Fruit fly (Drosophila melanogaster) whole organism, prepupa: ENCODE data around the gene CG17959.

Source experiments
- Blimp-1 ChIP-seq: fragments of 200-800 bp; sonication (Bioruptor generic); optimal IDR thresholded peaks from 3 replicates; lab custom pipeline; 2017; ENCODE audit warnings: missing biosample characterization, missing genetic modification characterization, mild to moderate bottlenecking, moderate library complexity, missing genetic modification reagents
- CG10631 ChIP-seq: fragments of 200-800 bp; sonication (Bioruptor generic); optimal IDR thresholded peaks from 2 replicates; lab custom pipeline; 2016; ENCODE audit warnings: missing biosample characterization, missing genetic modification characterization
- CG10669 ChIP-seq: fragments of 200-800 bp; sonication (Bioruptor generic); optimal IDR thresholded peaks from 3 replicates; lab custom pipeline; 2018; ENCODE audit warnings: missing biosample characterization, mild to moderate bottlenecking, missing genetic modification characterization, moderate library complexity
- CG11294 ChIP-seq: fragments of 200-800 bp; sonication (Bioruptor generic); IDR thresholded peaks from 2 replicates; pipeline ENCODE4 v1.3.6; 2022; ENCODE audit warnings: missing biosample characterization, missing genetic modification characterization
- CG11762 ChIP-seq: fragments of 200-800 bp; sonication (Bioruptor generic); optimal IDR thresholded peaks from 3 replicates; lab custom pipeline; 2016; ENCODE audit warnings: missing biosample characterization, missing genetic modification characterization; ENCODE audit not compliant: insufficient read depth
- CG11902 ChIP-seq: fragments of 200-800 bp; sonication (Bioruptor generic); optimal IDR thresholded peaks from 3 replicates; lab custom pipeline; 2016; ENCODE audit warnings: missing biosample characterization, missing genetic modification characterization
- CG15336 ChIP-seq: fragments of 200-800 bp; sonication (Bioruptor generic); IDR thresholded peaks from 2 replicates; pipeline ENCODE4 v1.3.6; 2022; ENCODE audit warnings: missing biosample characterization, missing genetic modification characterization
- CG1621 ChIP-seq: fragments of 200-800 bp; sonication (Bioruptor generic); optimal IDR thresholded peaks from 3 replicates; lab custom pipeline; 2018; ENCODE audit warnings: missing biosample characterization, mild to moderate bottlenecking, missing genetic modification characterization
- CG16779 ChIP-seq: fragments of 200-800 bp; sonication (Bioruptor generic); optimal IDR thresholded peaks from 3 replicates; lab custom pipeline; 2017; ENCODE audit warnings: missing biosample characterization, mild to moderate bottlenecking, missing genetic modification characterization
- CG3032 ChIP-seq: fragments of 200-800 bp; optimal IDR thresholded peaks from 2 replicates; lab custom pipeline; 2019; ENCODE audit warnings: missing biosample characterization, mild to moderate bottlenecking, missing genetic modification characterization, moderate library complexity
- CG31627 ChIP-seq: fragments of 200-800 bp; sonication (Bioruptor generic); optimal IDR thresholded peaks from 3 replicates; lab custom pipeline; 2016; ENCODE audit warnings: missing biosample characterization, missing genetic modification characterization
- CG32006 ChIP-seq: fragments of 200-800 bp; sonication (Bioruptor generic); optimal IDR thresholded peaks from 3 replicates; lab custom pipeline; 2017; ENCODE audit warnings: missing biosample characterization, mild to moderate bottlenecking, missing genetic modification characterization
- CG34406 ChIP-seq: fragments of 200-800 bp; sonication (Bioruptor generic); optimal IDR thresholded peaks from 3 replicates; lab custom pipeline; 2016; ENCODE audit warnings: missing biosample characterization, missing genetic modification characterization
- CG3919 ChIP-seq: fragments of 200-800 bp; sonication (Bioruptor generic); optimal IDR thresholded peaks from 3 replicates; lab custom pipeline; 2016; ENCODE audit warnings: missing biosample characterization, missing genetic modification characterization
- CG4318 ChIP-seq: fragments of 200-800 bp; sonication (Bioruptor generic); optimal IDR thresholded peaks from 3 replicates; lab custom pipeline; 2017; ENCODE audit warnings: missing biosample characterization, mild to moderate bottlenecking, missing genetic modification characterization
- CG6276 ChIP-seq: fragments of 200-800 bp; sonication (Bioruptor generic); optimal IDR thresholded peaks from 2 replicates; lab custom pipeline; 2017; ENCODE audit warnings: missing biosample characterization, mild to moderate bottlenecking, missing genetic modification characterization
- CG6792 ChIP-seq: fragments of 200-800 bp; sonication (Bioruptor generic); optimal IDR thresholded peaks from 3 replicates; lab custom pipeline; 2016; ENCODE audit warnings: missing biosample characterization, missing genetic modification characterization
- CG6808 ChIP-seq: fragments of 200-800 bp; sonication (Bioruptor generic); optimal IDR thresholded peaks from 3 replicates; lab custom pipeline; 2017; ENCODE audit warnings: missing biosample characterization, missing genetic modification characterization, mild to moderate bottlenecking, moderate library complexity, missing genetic modification reagents
- CG6854 ChIP-seq: fragments of 200-800 bp; sonication (Bioruptor generic); optimal IDR thresholded peaks from 2 replicates; lab custom pipeline; 2017; ENCODE audit warnings: missing biosample characterization, mild to moderate bottlenecking, missing genetic modification characterization
- CG8119 ChIP-seq: fragments of 200-800 bp; sonication (Bioruptor generic); IDR thresholded peaks from 3 replicates; pipeline ENCODE4 v1.3.6; 2022; ENCODE audit warnings: missing biosample characterization, missing genetic modification characterization
- CG8632 ChIP-seq: fragments of 200-800 bp; sonication (Bioruptor generic); optimal IDR thresholded peaks from 3 replicates; lab custom pipeline; 2016; ENCODE audit warnings: missing biosample characterization, missing genetic modification characterization
- CG9139 ChIP-seq: fragments of 200-800 bp; sonication (Bioruptor generic); optimal IDR thresholded peaks from 3 replicates; lab custom pipeline; 2017; ENCODE audit warnings: missing biosample characterization, mild to moderate bottlenecking, missing genetic modification characterization
- Eip75B ChIP-seq: fragments of 200-800 bp; sonication (Bioruptor generic); optimal IDR thresholded peaks from 3 replicates; lab custom pipeline; 2016; ENCODE audit warnings: missing biosample characterization, missing genetic modification characterization
- Eip78C ChIP-seq: fragments of 200-800 bp; sonication (Bioruptor generic); peaks from one replicate; lab custom pipeline; 2016; ENCODE audit warnings: missing biosample characterization, missing genetic modification characterization
- Eip93F ChIP-seq: fragments of 200-800 bp; sonication (Bioruptor generic); optimal IDR thresholded peaks from 2 replicates; lab custom pipeline; 2016; ENCODE audit warnings: missing biosample characterization, mild to moderate bottlenecking, missing genetic modification characterization
- Ets21C ChIP-seq: fragments of 200-800 bp; sonication (Bioruptor generic); optimal IDR thresholded peaks from 3 replicates; lab custom pipeline; 2016; ENCODE audit warnings: missing biosample characterization, missing genetic modification characterization
- Gug ChIP-seq: fragments of 200-800 bp; sonication (Bioruptor generic); IDR thresholded peaks from 2 replicates; pipeline ENCODE4 v1.3.6; 2022; ENCODE audit warnings: missing biosample characterization, missing genetic modification characterization
- Hr38 ChIP-seq: sonication (Bioruptor generic); optimal IDR thresholded peaks from 2 replicates; lab custom pipeline; 2016; ENCODE audit warnings: missing biosample characterization, missing genetic modification characterization
- Hr39 ChIP-seq: fragments of 200-800 bp; sonication (Bioruptor generic); optimal IDR thresholded peaks from 2 replicates; lab custom pipeline; 2016; ENCODE audit warnings: missing biosample characterization, missing genetic modification characterization
- Lpt ChIP-seq: fragments of 200-800 bp; sonication (Bioruptor generic); optimal IDR thresholded peaks from 3 replicates; lab custom pipeline; 2016; ENCODE audit warnings: missing biosample characterization, missing genetic modification characterization
- Met ChIP-seq: fragments of 200-800 bp; sonication (Bioruptor generic); optimal IDR thresholded peaks from 3 replicates; lab custom pipeline; 2016; ENCODE audit warnings: missing biosample characterization, missing genetic modification characterization
- Smox ChIP-seq: fragments of 200-800 bp; sonication (Bioruptor generic); optimal IDR thresholded peaks from 3 replicates; lab custom pipeline; 2016; ENCODE audit warnings: missing biosample characterization, missing genetic modification characterization
- Sox102F ChIP-seq: fragments of 200-800 bp; sonication (Bioruptor generic); optimal IDR thresholded peaks from 2 replicates; lab custom pipeline; 2016; ENCODE audit warnings: missing biosample characterization, mild to moderate bottlenecking, missing genetic modification characterization
- Sox14 ChIP-seq: fragments of 200-800 bp; sonication (Bioruptor generic); optimal IDR thresholded peaks from 3 replicates; lab custom pipeline; 2016; ENCODE audit warnings: missing biosample characterization, missing genetic modification characterization
- acj6 ChIP-seq: fragments of 200-800 bp; sonication (Bioruptor generic); optimal IDR thresholded peaks from 3 replicates; lab custom pipeline; 2016; ENCODE audit warnings: missing biosample characterization, missing genetic modification characterization
- dac ChIP-seq: fragments of 200-800 bp; sonication (Bioruptor generic); optimal IDR thresholded peaks from 2 replicates; lab custom pipeline; 2017; ENCODE audit warnings: missing biosample characterization, mild to moderate bottlenecking, missing genetic modification characterization
- dsx ChIP-seq: fragments of 200-800 bp; optimal IDR thresholded peaks from 3 replicates; lab custom pipeline; 2019; ENCODE audit warnings: missing biosample characterization, mild to moderate bottlenecking, missing genetic modification characterization, moderate library complexity; ENCODE audit not compliant: poor library complexity, severe bottlenecking
- eg ChIP-seq: fragments of 200-800 bp; sonication (Bioruptor generic); IDR thresholded peaks from 3 replicates; pipeline ENCODE4 v1.3.6; 2022; ENCODE audit warnings: missing biosample characterization, missing genetic modification characterization
- fd59A ChIP-seq: fragments of 200-800 bp; sonication (Bioruptor generic); optimal IDR thresholded peaks from 2 replicates; lab custom pipeline; 2017; ENCODE audit warnings: missing biosample characterization, mild to moderate bottlenecking, missing genetic modification characterization, missing genetic modification reagents
- fd85E ChIP-seq: fragments of 200-800 bp; sonication (Bioruptor generic); optimal IDR thresholded peaks from 3 replicates; lab custom pipeline; 2016; ENCODE audit warnings: missing biosample characterization, missing genetic modification characterization
- fkh ChIP-seq: fragments of 200-800 bp; sonication (Bioruptor generic); optimal IDR thresholded peaks from 3 replicates; lab custom pipeline; 2017; ENCODE audit warnings: missing biosample characterization, mild to moderate bottlenecking, missing genetic modification characterization, moderate library complexity
- lz ChIP-seq: fragments of 200-800 bp; sonication (Bioruptor generic); optimal IDR thresholded peaks from 3 replicates; lab custom pipeline; 2016; ENCODE audit warnings: missing biosample characterization, missing genetic modification characterization
- net ChIP-seq: fragments of 200-800 bp; sonication (Bioruptor generic); optimal IDR thresholded peaks from 3 replicates; lab custom pipeline; 2016; ENCODE audit warnings: missing biosample characterization, missing genetic modification characterization
- pdm3 ChIP-seq: fragments of 200-800 bp; sonication (Bioruptor generic); optimal IDR thresholded peaks from 3 replicates; lab custom pipeline; 2016; ENCODE audit warnings: missing biosample characterization, missing genetic modification characterization
- salr ChIP-seq, 2 experiments: fragments of 200-800 bp; sonication (Bioruptor generic); optimal IDR thresholded peaks; 3 replicates each; lab custom pipeline; 2016 to 2018; ENCODE audit warnings: missing biosample characterization in 2 of 2, missing genetic modification characterization in 2 of 2, mild to moderate bottlenecking in 1 of 2
- spab ChIP-seq: fragments of 200-800 bp; sonication (Bioruptor generic); optimal IDR thresholded peaks from 2 replicates; lab custom pipeline; 2017; ENCODE audit warnings: missing biosample characterization, mild to moderate bottlenecking, missing genetic modification characterization, missing genetic modification reagents
- svp ChIP-seq: fragments of 200-800 bp; sonication (Bioruptor generic); peaks from one replicate; lab custom pipeline; 2016; ENCODE audit warnings: missing biosample characterization, missing genetic modification characterization
- topi ChIP-seq: fragments of 200-800 bp; sonication (Bioruptor generic); optimal IDR thresholded peaks from 3 replicates; lab custom pipeline; 2016; ENCODE audit warnings: missing biosample characterization, missing genetic modification characterization
- vri ChIP-seq: fragments of 200-800 bp; sonication (Bioruptor generic); optimal IDR thresholded peaks from 3 replicates; lab custom pipeline; 2016; ENCODE audit warnings: missing biosample characterization, mild to moderate bottlenecking, missing genetic modification characterization

The CG17959 gene

DNA sequence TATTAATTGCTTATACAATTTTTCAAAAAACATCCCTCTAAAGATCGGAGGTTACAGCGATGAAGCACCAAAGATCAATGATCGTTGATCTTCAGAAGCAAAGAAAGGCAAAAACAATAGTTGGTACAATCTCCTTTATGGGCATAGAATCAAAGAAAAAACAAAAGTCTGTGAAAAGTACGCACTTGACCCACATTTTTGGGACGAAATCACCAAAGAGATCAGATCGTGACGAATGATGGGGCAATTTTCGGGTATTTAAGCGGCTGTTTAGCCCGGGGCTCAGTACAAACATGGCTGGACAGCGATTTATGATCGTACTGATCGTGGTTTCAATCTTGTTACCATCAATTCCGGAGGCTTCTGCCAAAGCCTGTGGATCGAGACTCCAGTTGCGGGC lies at the start of gene CG17959:
TSS of gene CG17959 (plus strand) at position 301 of the 400 bp plus-strand sequence.
- TF ChIP-seq CG31627 (no peak), dsx (GFP tag; lab: Kevin White, UChicago) (no peak), Met (GFP tag; lab: Kevin White, UChicago) (no peak), CG6792 (no peak), pdm3 (GFP tag; lab: Kevin White, UChicago) (no peak), Blimp-1 (no peak)

DNA sequence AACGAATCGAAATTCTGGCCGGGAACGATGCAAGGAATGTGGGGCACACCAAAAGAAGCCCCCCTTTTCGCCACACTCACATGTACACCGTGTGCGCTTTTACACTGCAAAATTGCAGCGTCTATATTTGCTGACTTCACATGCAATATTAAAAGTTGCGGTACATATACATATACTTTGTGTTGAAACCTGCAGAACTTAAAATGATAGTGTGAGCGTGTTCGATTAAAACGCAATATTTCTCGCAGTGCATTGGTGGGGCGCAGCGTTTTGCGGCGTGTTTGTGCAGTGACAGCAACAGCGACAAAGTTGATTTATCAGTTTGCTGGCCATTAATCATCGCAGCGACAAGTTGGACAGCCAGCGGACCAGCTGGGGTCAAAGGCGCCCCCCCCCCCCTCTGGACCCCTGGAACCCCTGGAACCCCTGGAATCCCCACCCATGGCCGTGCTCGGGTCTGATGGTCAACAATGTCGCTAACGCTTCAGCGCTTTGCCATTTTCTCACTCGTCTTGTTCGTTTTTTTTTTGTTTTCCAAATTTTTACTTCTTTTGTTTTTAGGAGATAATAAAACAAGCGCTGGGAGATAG lies 39.7 kb upstream of the CG17959 start:
- TF ChIP-seq lz = peak; percentile 33
- TF ChIP-seq Smox (GFP tag; lab: Kevin White, UChicago) = peak; percentile 26
- no peak for TF ChIP-seq vri (GFP tag; lab: Kevin White, UChicago)
- peak; percentile 10 for TF ChIP-seq CG32006
- TF ChIP-seq Ets21C (GFP tag; lab: Kevin White, UChicago) = peak; percentile 20
- TF ChIP-seq CG11762 (GFP tag; lab: Kevin White, UChicago) = no peak
- peak; percentile 36 for TF ChIP-seq pdm3 (GFP tag; lab: Kevin White, UChicago)
- no peak for TF ChIP-seq Eip93F (GFP tag; lab: Kevin White, UChicago)
- TF ChIP-seq topi (GFP tag; lab: Kevin White, UChicago) = peak; percentile 49
- no peak for TF ChIP-seq CG1621
- TF ChIP-seq Eip78C (GFP tag; lab: Kevin White, UChicago) = peak; percentile 75
- TF ChIP-seq Sox14 = peak; percentile 9
- peak; percentile 0 for TF ChIP-seq Sox102F (GFP tag; lab: Kevin White, UChicago)
- no peak for TF ChIP-seq dac (GFP tag; lab: Kevin White, UChicago)
- TF ChIP-seq Hr38 = no peak
- no peak for TF ChIP-seq CG16779 (tag; lab: Kevin White, UChicago)
- no peak for TF ChIP-seq CG8632 (GFP tag; lab: Kevin White, UChicago)
- TF ChIP-seq fd85E (GFP tag; lab: Kevin White, UChicago) = no peak
- TF ChIP-seq CG8119 (GFP tag; lab: Robert Waterston, UW) = no peak
- peak; percentile 10 for TF ChIP-seq CG6792
- TF ChIP-seq fkh = no peak
- peak; percentile 74 for TF ChIP-seq svp (GFP tag; lab: Kevin White, UChicago)
- TF ChIP-seq CG10669 (GFP tag; lab: Kevin White, UChicago) = peak; percentile 21
- peak; percentile 43 for TF ChIP-seq Met (GFP tag; lab: Kevin White, UChicago)
- peak; percentile 31 for TF ChIP-seq CG3919
- TF ChIP-seq dsx (GFP tag; lab: Kevin White, UChicago) = no peak
- no peak for TF ChIP-seq CG11294 (GFP tag; lab: Robert Waterston, UW)
- TF ChIP-seq CG10631 (GFP tag; lab: Kevin White, UChicago) = peak; percentile 15
- no peak for TF ChIP-seq CG34406 (GFP tag; lab: Kevin White, UChicago)
- TF ChIP-seq spab (GFP tag; lab: Kevin White, UChicago) = no peak
- no peak for TF ChIP-seq Lpt (GFP tag; lab: Kevin White, UChicago)
- TF ChIP-seq eg (GFP tag; lab: Robert Waterston, UW) = peak; percentile 24; the same call in 1 of the 3 replicates
- no peak for TF ChIP-seq net (GFP tag; lab: Kevin White, UChicago)
- no peak for TF ChIP-seq CG6808 (GFP tag; lab: Kevin White, UChicago)
- no peak for TF ChIP-seq CG4318
- TF ChIP-seq Gug (GFP tag; lab: Robert Waterston, UW) = no peak; the same call in 1 of the 2 replicates
- peak; percentile 55 for TF ChIP-seq Hr39 (GFP tag; lab: Kevin White, UChicago)
- no peak for TF ChIP-seq CG9139 (GFP tag; lab: Kevin White, UChicago)
- no peak for TF ChIP-seq CG6854 (GFP tag; lab: Kevin White, UChicago)
- TF ChIP-seq fd59A (GFP tag; lab: Kevin White, UChicago) = no peak
- no peak for TF ChIP-seq salr (GFP tag; optimal IDR thresholded peaks at IDR 0.05; lab: Kevin White, UChicago)
- TF ChIP-seq CG3032 (tag; lab: Kevin White, UChicago) = no peak
- TF ChIP-seq CG11902 = no peak
- TF ChIP-seq CG6276 (GFP tag; lab: Kevin White, UChicago) = no peak
- no peak for TF ChIP-seq CG15336
- no peak for TF ChIP-seq Eip75B
- TF ChIP-seq acj6 (GFP tag; lab: Kevin White, UChicago) = no peak
- peak; percentile 49 for TF ChIP-seq CG31627
